Fruit fly (Drosophila melanogaster) whole organism, wandering third instar larva: ENCODE measurements around the gene CG15368.

ENCODE experiments used
- CG32264 ChIP-seq: fragments of 200-800 bp; sonication (Bioruptor generic); optimal IDR thresholded peaks from 2 replicates; lab custom pipeline; 2016; ENCODE audit warnings: missing biosample characterization, missing genetic modification characterization
- CG9705 ChIP-seq: fragments of 200-800 bp; sonication (Bioruptor generic); optimal IDR thresholded peaks from 2 replicates; lab custom pipeline; 2018; ENCODE audit warnings: missing biosample characterization, mild to moderate bottlenecking, missing genetic modification characterization
- Dfd ChIP-seq: fragments of >200 bp; optimal IDR thresholded peaks from 2 replicates; lab custom pipeline; 2017; ENCODE audit warnings: missing biosample characterization, missing genetic modification characterization
- Dif ChIP-seq: fragments of 200-275, 200-300 bp; sonication (Bioruptor generic); optimal IDR thresholded peaks from 2 replicates; lab custom pipeline; 2018; ENCODE audit warnings: missing biosample characterization, missing genetic modification characterization; ENCODE audit not compliant: partially characterized antibody
- GATAd ChIP-seq: sonication (Bioruptor generic); optimal IDR thresholded peaks from 2 replicates; lab custom pipeline; 2016; ENCODE audit warnings: missing biosample characterization, missing genetic modification characterization
- HLH106 ChIP-seq: fragments of 200-800 bp; optimal IDR thresholded peaks from 3 replicates; lab custom pipeline; 2019; ENCODE audit warnings: missing biosample characterization, mild to moderate bottlenecking, missing genetic modification characterization, moderate library complexity
- Hr78 ChIP-seq: fragments of >200 bp; optimal IDR thresholded peaks from 2 replicates; lab custom pipeline; 2017; ENCODE audit warnings: missing biosample characterization, missing genetic modification characterization
- Hr83 ChIP-seq: fragments of 200-300 bp; sonication (Bioruptor generic); optimal IDR thresholded peaks from 2 replicates; lab custom pipeline; 2016; ENCODE audit warnings: missing biosample characterization, mild to moderate bottlenecking, missing genetic modification characterization, moderate library complexity; ENCODE audit not compliant: poor library complexity, severe bottlenecking
- Jra ChIP-seq: sonication (Bioruptor generic); optimal IDR thresholded peaks from 2 replicates; lab custom pipeline; 2016; ENCODE audit warnings: missing biosample characterization, missing genetic modification characterization
- Mio ChIP-seq: sonication (Bioruptor generic); optimal IDR thresholded peaks from 2 replicates; lab custom pipeline; 2016; ENCODE audit warnings: missing biosample characterization, missing genetic modification characterization
- Myc ChIP-seq: fragments of >200 bp; optimal IDR thresholded peaks from 2 replicates; lab custom pipeline; 2017
- N ChIP-seq: fragments of >200 bp; optimal IDR thresholded peaks from 2 replicates; lab custom pipeline; 2018; ENCODE audit warnings: missing biosample characterization, missing external identifiers, missing genetic modification characterization
- OdsH ChIP-seq: fragments of 200-800 bp; sonication (Bioruptor generic); optimal IDR thresholded peaks from 2 replicates; lab custom pipeline; 2016; ENCODE audit warnings: missing biosample characterization, mild to moderate bottlenecking, missing genetic modification characterization
- Rel ChIP-seq, 2 experiments: fragments of 200-800 bp; sonication (Bioruptor generic) in 1 of 2; optimal IDR thresholded peaks; 2 replicates in 1 of 2; 3 replicates in 1 of 2; lab custom pipeline; 2016 to 2019; ENCODE audit warnings: mild to moderate bottlenecking in 2 of 2, missing biosample characterization in 2 of 2, missing genetic modification characterization in 2 of 2, moderate library complexity in 1 of 2
- br ChIP-seq: fragments of 200-800 bp; sonication (Bioruptor generic); optimal IDR thresholded peaks from 2 replicates; lab custom pipeline; 2016; ENCODE audit warnings: missing biosample characterization, missing genetic modification characterization
- brk ChIP-seq: fragments of 200-800 bp; sonication (Bioruptor generic); optimal IDR thresholded peaks from 2 replicates; lab custom pipeline; 2016; ENCODE audit warnings: missing biosample characterization, mild to moderate bottlenecking, missing genetic modification characterization
- dl ChIP-seq, 2 experiments: fragments of 175-275, 200-275 bp in 1 of 2; fragments of 200-275 bp in 1 of 2; sonication (Bioruptor generic); optimal IDR thresholded peaks; lab custom pipeline; 2018; ENCODE audit warnings: mild to moderate bottlenecking in 2 of 2, missing biosample characterization in 2 of 2, missing genetic modification characterization in 2 of 2, moderate library complexity in 2 of 2; ENCODE audit not compliant: partially characterized antibody in 2 of 2, insufficient read depth in 1 of 2
- dmrt93B ChIP-seq: fragments of 200-800 bp; sonication (Bioruptor generic); optimal IDR thresholded peaks from 2 replicates; lab custom pipeline; 2018; ENCODE audit warnings: missing biosample characterization, mild to moderate bottlenecking, missing genetic modification characterization
- dsf ChIP-seq: sonication (Bioruptor generic); optimal IDR thresholded peaks from 2 replicates; lab custom pipeline; 2016; ENCODE audit warnings: missing biosample characterization, missing genetic modification characterization, borderline replicate concordance
- ey ChIP-seq: fragments of 200-800 bp; sonication (Bioruptor generic); optimal IDR thresholded peaks from 2 replicates; lab custom pipeline; 2016; ENCODE audit warnings: missing biosample characterization, missing genetic modification characterization
- foxo ChIP-seq, 2 experiments: fragments of 200-800 bp; sonication (Bioruptor generic); optimal IDR thresholded peaks; 2 replicates in 1 of 2; 3 replicates in 1 of 2; lab custom pipeline; 2016 to 2017; ENCODE audit warnings: missing biosample characterization in 2 of 2, missing genetic modification characterization in 2 of 2
- fru ChIP-seq: fragments of 200-800 bp; sonication (Bioruptor generic); optimal IDR thresholded peaks from 3 replicates; lab custom pipeline; 2016; ENCODE audit warnings: missing biosample characterization, mild to moderate bottlenecking, missing genetic modification characterization
- h ChIP-seq: fragments of 200-800 bp; sonication (Bioruptor generic); optimal IDR thresholded peaks from 3 replicates; lab custom pipeline; 2016; ENCODE audit warnings: missing biosample characterization, mild to moderate bottlenecking, missing genetic modification characterization
- jim ChIP-seq: fragments of 175-275, 200-325 bp; sonication (Bioruptor generic); optimal IDR thresholded peaks from 2 replicates; lab custom pipeline; 2016; ENCODE audit warnings: missing biosample characterization, mild to moderate bottlenecking, missing genetic modification characterization
- lola ChIP-seq: fragments of >200 bp; optimal IDR thresholded peaks from 2 replicates; lab custom pipeline; 2017; ENCODE audit warnings: missing biosample characterization, missing genetic modification characterization
- pan ChIP-seq: fragments of >200 bp; optimal IDR thresholded peaks from 2 replicates; lab custom pipeline; 2017
- psq ChIP-seq: fragments of 200-800 bp; sonication (Bioruptor generic); optimal IDR thresholded peaks from 3 replicates; lab custom pipeline; 2017; ENCODE audit warnings: missing biosample characterization, mild to moderate bottlenecking, missing genetic modification characterization, moderate library complexity
- sage ChIP-seq: fragments of 200-800 bp; sonication (Bioruptor generic); optimal IDR thresholded peaks from 2 replicates; lab custom pipeline; 2016; ENCODE audit warnings: missing biosample characterization, mild to moderate bottlenecking, missing genetic modification characterization
- tai ChIP-seq: sonication (Bioruptor generic); optimal IDR thresholded peaks from 2 replicates; lab custom pipeline; 2016; ENCODE audit warnings: missing biosample characterization, missing genetic modification characterization
- usp ChIP-seq: fragments of >200 bp; optimal IDR thresholded peaks from 2 replicates; lab custom pipeline; 2017; ENCODE audit warnings: missing biosample characterization, missing genetic modification characterization
- woc ChIP-seq: sonication (Bioruptor generic); optimal IDR thresholded peaks from 2 replicates; lab custom pipeline; 2016; ENCODE audit warnings: missing biosample characterization, mild to moderate bottlenecking, missing genetic modification characterization

The CG15368 gene

dm6 chrX:9215485-9215884 lies at the start of gene CG15368:
CG15368 (plus strand) TSS chrX:9215785.
- TF ChIP-seq GATAd (GFP tag; lab: Kevin White, UChicago) (no peak), Dfd (GFP tag; lab: Kevin White, UChicago) (no peak), brk (GFP tag; lab: Kevin White, UChicago) (no peak), Hr78 (GFP tag; lab: Kevin White, UChicago) (no peak), CG9705 (GFP tag; lab: Kevin White, UChicago) (no peak), jim (GFP tag; lab: Kevin White, UChicago) (no peak), psq (GFP tag; lab: Kevin White, UChicago) (no peak), br (GFP tag; lab: Kevin White, UChicago) (no peak), usp (GFP tag; lab: Kevin White, UChicago) (no peak), ey (no peak), HLH106 (tag; lab: Kevin White, UChicago) (no peak), dmrt93B (GFP tag; lab: Kevin White, UChicago) (no peak), fru (no peak), Myc (lab: Kevin White, UChicago) (no peak), Hr83 (no peak), Mio (GFP tag; lab: Kevin White, UChicago) (no peak), pan (lab: Kevin White, UChicago) (no peak), h (no peak)

dm6 chrX:9168273-9168672 lies 47.3 kb upstream of the CG15368 start:
- TF ChIP-seq N (GFP tag; lab: Kevin White, UChicago) (no peak), Hr83 (no peak), Dfd (GFP tag; lab: Kevin White, UChicago) (peak; percentile 93)

dm6 chrX:9187429-9187828 lies 28.2 kb upstream of the CG15368 start:
- TF ChIP-seq Jra (GFP tag; lab: Kevin White, UChicago) (no peak), jim (GFP tag; lab: Kevin White, UChicago) (no peak), sage (GFP tag; lab: Kevin White, UChicago) (no peak), br (GFP tag; lab: Kevin White, UChicago) (no peak), dmrt93B (GFP tag; lab: Kevin White, UChicago) (no peak), woc (GFP tag; lab: Kevin White, UChicago) (no peak), Dif (no peak), Dfd (GFP tag; lab: Kevin White, UChicago) (no peak), dsf (no peak), HLH106 (tag; lab: Kevin White, UChicago) (no peak), tai (no peak), CG9705 (GFP tag; lab: Kevin White, UChicago) (no peak), pan (lab: Kevin White, UChicago) (no peak), dl (GFP tag; optimal IDR thresholded peaks at IDR 0.05; lab: Kevin White, UChicago; ENCODE audit: insufficient read depth in 1 of 2, partially characterized antibody in 2 of 2) (no peak), psq (GFP tag; lab: Kevin White, UChicago) (no peak)

dm6 chrX:9190555-9191184 lies 24.9 kb upstream of the CG15368 start, which contains the start of gene CG12115:
CG12115 (minus strand) TSS chrX:9190605.
- TF ChIP-seq Hr78 (GFP tag; lab: Kevin White, UChicago) = no peak
- no peak for TF ChIP-seq Myc (lab: Kevin White, UChicago)
- TF ChIP-seq dmrt93B (GFP tag; lab: Kevin White, UChicago) = no peak
- TF ChIP-seq Rel (GFP tag; optimal IDR thresholded peaks at IDR 0.05; lab: Kevin White, UChicago) = no peak
- no peak for TF ChIP-seq Rel (tag; optimal IDR thresholded peaks at IDR 0.05; lab: Kevin White, UChicago)
- TF ChIP-seq OdsH = no peak
- no peak for TF ChIP-seq dsf
- TF ChIP-seq Hr83 = no peak
- TF ChIP-seq Dfd (GFP tag; lab: Kevin White, UChicago) = no peak

dm6 chrX:9191357-9191756 lies 24.2 kb upstream of the CG15368 start, which contains the start of gene CG12057:
CG12057 (plus strand) TSS chrX:9191657.
- TF ChIP-seq usp (GFP tag; lab: Kevin White, UChicago) (no peak), foxo (GFP tag; optimal IDR thresholded peaks at IDR 0.05; lab: Kevin White, UChicago) (no peak), CG32264 (GFP tag; lab: Kevin White, UChicago) (no peak), Hr78 (GFP tag; lab: Kevin White, UChicago) (no peak), Rel (GFP tag; optimal IDR thresholded peaks at IDR 0.05; lab: Kevin White, UChicago) (no peak), Rel (tag; optimal IDR thresholded peaks at IDR 0.05; lab: Kevin White, UChicago) (no peak), HLH106 (tag; lab: Kevin White, UChicago) (no peak), Jra (GFP tag; lab: Kevin White, UChicago) (no peak), lola (GFP tag; lab: Kevin White, UChicago) (no peak), pan (lab: Kevin White, UChicago) (no peak), tai (no peak), dsf (no peak), Mio (GFP tag; lab: Kevin White, UChicago) (no peak), Hr83 (no peak)
